Worm (Caenorhabditis elegans): ENCODE measurements around the gene Y7A5A.3.

The Y7A5A.3 gene

ce11 chrX:15784570-15784969 is at the start of gene Y7A5A.3:
Y7A5A.3 (minus strand) TSS chrX:15784670.
- TF ChIP-seq tab-1 (GFP tag; IDR thresholded peaks at IDR 0.05), result no peak
- TF ChIP-seq med-1 (GFP tag; optimal IDR thresholded peaks at IDR 0.05; ENCODE audit: insufficient read depth), result no peak
- TF ChIP-seq T22C8.4 (GFP tag; IDR thresholded peaks at IDR 0.05), result no peak
- no peak for TF ChIP-seq ztf-23 (GFP tag; IDR thresholded peaks at IDR 0.05)
- no peak for TF ChIP-seq cog-1 (tag; optimal IDR thresholded peaks at IDR 0.05)
- no peak for TF ChIP-seq klf-2 (GFP tag; conservative IDR thresholded peaks at IDR 0.05)
- no peak for TF ChIP-seq ref-1 (GFP tag; conservative IDR thresholded peaks at IDR 0.05)
- no peak for TF ChIP-seq ztf-29 (GFP tag; IDR thresholded peaks at IDR 0.05)
- TF ChIP-seq flt-1 (GFP tag; IDR thresholded peaks at IDR 0.05), result no peak

DNA sequence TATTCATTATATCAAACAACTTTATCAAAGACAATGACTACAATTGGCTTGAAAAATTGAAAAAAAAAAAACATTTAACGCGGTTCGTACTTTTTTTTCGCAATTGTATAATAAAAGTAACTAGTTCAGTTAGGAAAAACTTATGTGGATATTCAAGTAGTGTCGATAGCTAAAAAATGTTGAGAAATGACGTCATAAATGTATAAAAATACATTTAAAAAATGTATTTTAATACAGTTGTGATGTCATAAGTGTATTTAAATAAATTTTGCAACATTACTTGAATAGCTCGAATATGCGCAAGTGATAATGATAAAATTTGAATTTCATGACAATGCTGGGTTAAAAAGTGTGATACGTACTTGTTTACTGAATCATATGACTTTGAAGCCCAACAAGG is 47.1 kb upstream of the Y7A5A.3 start:
- TF ChIP-seq ztf-29 (GFP tag; IDR thresholded peaks at IDR 0.05) (no peak), klf-2 (GFP tag; conservative IDR thresholded peaks at IDR 0.05) (no peak), cog-1 (tag; optimal IDR thresholded peaks at IDR 0.05) (no peak), ref-1 (GFP tag; conservative IDR thresholded peaks at IDR 0.05) (no peak), ztf-23 (GFP tag; IDR thresholded peaks at IDR 0.05) (no peak), flt-1 (GFP tag; IDR thresholded peaks at IDR 0.05) (no peak), tab-1 (GFP tag; IDR thresholded peaks at IDR 0.05) (no peak), T22C8.4 (GFP tag; IDR thresholded peaks at IDR 0.05) (no peak), med-1 (GFP tag; optimal IDR thresholded peaks at IDR 0.05; ENCODE audit: insufficient read depth) (no peak)

DNA sequence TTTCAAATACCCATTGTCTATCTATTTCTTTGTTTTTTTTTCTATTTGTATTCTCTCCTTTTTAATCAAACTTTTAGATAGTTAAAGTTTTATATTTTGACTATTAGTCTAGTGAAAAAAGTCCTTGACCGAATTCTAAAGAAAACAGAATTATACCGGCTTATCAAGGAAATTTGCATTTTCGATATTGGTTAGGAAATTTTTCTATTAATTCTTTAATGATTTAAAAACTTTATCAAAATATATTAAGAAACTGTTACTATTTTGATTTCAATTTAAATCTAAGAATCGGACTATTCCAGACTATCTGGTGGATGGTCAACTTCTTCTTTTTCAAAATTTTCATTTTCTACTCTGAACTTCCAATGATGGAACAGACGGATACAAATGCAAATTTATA is 43.6 kb upstream of the Y7A5A.3 start, which contains the start of gene Y7A5A.20:
Gene Y7A5A.20 (plus strand): TSS at position 301 of the 400 bp plus-strand sequence.
- TF ChIP-seq T22C8.4 (GFP tag; IDR thresholded peaks at IDR 0.05) (no peak), klf-2 (GFP tag; conservative IDR thresholded peaks at IDR 0.05) (no peak), ref-1 (GFP tag; conservative IDR thresholded peaks at IDR 0.05) (no peak), ztf-23 (GFP tag; IDR thresholded peaks at IDR 0.05) (no peak), ztf-29 (GFP tag; IDR thresholded peaks at IDR 0.05) (no peak), med-1 (GFP tag; optimal IDR thresholded peaks at IDR 0.05; ENCODE audit: insufficient read depth) (no peak), cog-1 (tag; optimal IDR thresholded peaks at IDR 0.05) (no peak), tab-1 (GFP tag; IDR thresholded peaks at IDR 0.05) (no peak), flt-1 (GFP tag; IDR thresholded peaks at IDR 0.05) (no peak)

DNA sequence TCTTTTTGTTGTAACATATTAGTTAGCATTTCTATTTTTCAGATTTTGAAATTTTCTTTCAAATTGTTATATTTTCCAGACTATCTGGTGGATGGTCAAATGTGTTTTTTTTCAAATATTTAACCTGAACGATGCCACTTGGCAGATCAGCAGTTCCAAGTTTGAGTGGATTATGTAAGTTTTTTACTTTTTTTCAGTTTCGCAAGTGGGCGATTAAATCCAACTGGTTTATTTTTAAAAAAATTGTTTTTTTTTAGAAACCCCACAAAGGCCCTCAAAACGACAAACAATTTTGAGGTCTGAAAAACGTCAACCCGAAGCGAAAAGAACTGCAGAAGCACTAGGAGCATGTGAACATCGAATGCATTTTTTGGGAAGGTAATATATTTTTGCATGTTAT is 42.4 kb upstream of the Y7A5A.3 start, which contains the start of gene Y7A5A.9:
Gene Y7A5A.9 (plus strand): TSS at position 301 of the 400 bp plus-strand sequence.
- TF ChIP-seq cog-1 (tag; optimal IDR thresholded peaks at IDR 0.05) (no peak), ztf-29 (GFP tag; IDR thresholded peaks at IDR 0.05) (no peak), ztf-23 (GFP tag; IDR thresholded peaks at IDR 0.05) (no peak), klf-2 (GFP tag; conservative IDR thresholded peaks at IDR 0.05) (no peak), tab-1 (GFP tag; IDR thresholded peaks at IDR 0.05) (no peak), med-1 (GFP tag; optimal IDR thresholded peaks at IDR 0.05; ENCODE audit: insufficient read depth) (no peak), flt-1 (GFP tag; IDR thresholded peaks at IDR 0.05) (no peak), ref-1 (GFP tag; conservative IDR thresholded peaks at IDR 0.05) (no peak), T22C8.4 (GFP tag; IDR thresholded peaks at IDR 0.05) (no peak)

DNA sequence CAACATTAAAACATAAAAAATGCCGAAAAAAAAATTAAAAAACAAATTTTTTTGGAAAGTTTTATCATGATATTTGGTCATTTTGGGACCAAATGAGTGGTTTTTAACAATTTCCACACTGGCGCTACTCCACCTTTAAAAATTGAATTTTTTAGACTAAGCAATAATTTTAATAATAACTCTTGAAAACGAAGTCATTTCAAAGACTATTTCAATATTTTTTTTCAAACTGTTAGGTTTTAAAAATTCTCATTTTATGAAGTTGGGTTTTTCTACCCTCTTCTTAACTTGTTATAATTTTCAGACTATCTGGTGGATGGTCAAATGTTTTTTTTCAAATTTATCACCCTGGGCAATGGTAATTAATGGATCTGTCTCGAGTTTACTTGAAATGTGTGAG is 37.7 kb upstream of the Y7A5A.3 start, which contains the start of gene Y7A5A.8:
Gene Y7A5A.8 (plus strand): TSS at position 301 of the 400 bp plus-strand sequence.
- no peak for TF ChIP-seq ztf-29 (GFP tag; IDR thresholded peaks at IDR 0.05)
- TF ChIP-seq flt-1 (GFP tag; IDR thresholded peaks at IDR 0.05), result no peak
- no peak for TF ChIP-seq tab-1 (GFP tag; IDR thresholded peaks at IDR 0.05)
- no peak for TF ChIP-seq ztf-23 (GFP tag; IDR thresholded peaks at IDR 0.05)
- TF ChIP-seq klf-2 (GFP tag; conservative IDR thresholded peaks at IDR 0.05), result no peak
- TF ChIP-seq cog-1 (tag; optimal IDR thresholded peaks at IDR 0.05), result no peak
- no peak for TF ChIP-seq T22C8.4 (GFP tag; IDR thresholded peaks at IDR 0.05)
- TF ChIP-seq ref-1 (GFP tag; conservative IDR thresholded peaks at IDR 0.05), result no peak
- TF ChIP-seq med-1 (GFP tag; optimal IDR thresholded peaks at IDR 0.05; ENCODE audit: insufficient read depth), result no peak

- TF ChIP-seq ref-1 (GFP tag; conservative IDR thresholded peaks at IDR 0.05), result no peak
- no peak for TF ChIP-seq ztf-23 (GFP tag; IDR thresholded peaks at IDR 0.05)
- no peak for TF ChIP-seq T22C8.4 (GFP tag; IDR thresholded peaks at IDR 0.05)
- TF ChIP-seq tab-1 (GFP tag; IDR thresholded peaks at IDR 0.05), result no peak
- TF ChIP-seq flt-1 (GFP tag; IDR thresholded peaks at IDR 0.05), result no peak
- TF ChIP-seq klf-2 (GFP tag; conservative IDR thresholded peaks at IDR 0.05), result no peak
Measured at ce11 chrX:15814548-15814947, 30.1 kb upstream of the Y7A5A.3 start.

DNA sequence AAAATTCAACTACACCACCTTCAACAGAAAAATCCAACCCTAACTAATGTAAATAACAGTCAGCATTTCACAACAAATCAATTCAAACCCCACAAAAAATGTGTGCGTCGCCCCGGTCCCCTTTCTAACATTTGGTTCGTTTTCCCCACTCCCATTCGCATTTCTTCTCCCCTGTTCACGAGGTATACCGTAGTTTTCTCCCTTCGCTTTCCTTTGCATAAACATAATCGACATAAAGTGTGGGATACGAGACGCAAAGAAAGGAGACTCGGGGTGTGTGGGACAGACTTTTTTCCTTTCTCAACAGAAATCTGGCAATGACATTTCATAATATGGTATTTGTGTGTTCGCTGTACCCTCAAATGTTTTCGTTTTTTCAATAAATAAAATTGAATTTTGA is 26.9 kb upstream of the Y7A5A.3 start:
- TF ChIP-seq klf-2 (GFP tag; conservative IDR thresholded peaks at IDR 0.05) (no peak), ztf-29 (GFP tag; IDR thresholded peaks at IDR 0.05) (no peak), ztf-23 (GFP tag; IDR thresholded peaks at IDR 0.05) (no peak), cog-1 (tag; optimal IDR thresholded peaks at IDR 0.05) (no peak), med-1 (GFP tag; optimal IDR thresholded peaks at IDR 0.05; ENCODE audit: insufficient read depth) (no peak), ref-1 (GFP tag; conservative IDR thresholded peaks at IDR 0.05) (no peak), T22C8.4 (GFP tag; IDR thresholded peaks at IDR 0.05) (no peak), flt-1 (GFP tag; IDR thresholded peaks at IDR 0.05) (no peak), tab-1 (GFP tag; IDR thresholded peaks at IDR 0.05) (no peak)

DNA sequence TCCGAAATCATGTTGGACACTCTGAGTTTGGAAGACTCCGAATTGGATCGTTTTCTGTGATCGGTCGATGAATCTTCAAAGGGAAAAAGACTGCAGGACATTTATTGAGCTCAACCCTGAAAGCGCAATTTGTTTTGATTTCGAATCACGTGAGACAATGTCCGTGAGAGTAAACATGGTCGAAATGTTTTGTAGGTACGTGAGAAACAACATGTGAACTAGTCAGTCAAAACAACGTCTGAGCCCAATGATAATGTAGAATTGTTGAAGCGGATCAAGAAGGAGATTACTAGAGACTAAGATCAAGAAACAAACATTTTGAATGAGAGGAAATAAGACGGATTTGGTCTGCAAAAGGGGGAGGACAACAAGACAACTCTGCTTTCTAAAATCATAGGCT is 19.6 kb upstream of the Y7A5A.3 start, which contains the start of gene Y7A5A.7:
Gene Y7A5A.7 (minus strand): TSS at position 101 of the 400 bp plus-strand sequence.
- TF ChIP-seq ref-1 (GFP tag; conservative IDR thresholded peaks at IDR 0.05) (no peak), cog-1 (tag; optimal IDR thresholded peaks at IDR 0.05) (no peak), med-1 (GFP tag; optimal IDR thresholded peaks at IDR 0.05; ENCODE audit: insufficient read depth) (no peak), T22C8.4 (GFP tag; IDR thresholded peaks at IDR 0.05) (no peak), ztf-23 (GFP tag; IDR thresholded peaks at IDR 0.05) (no peak), ztf-29 (GFP tag; IDR thresholded peaks at IDR 0.05) (no peak), flt-1 (GFP tag; IDR thresholded peaks at IDR 0.05) (no peak), klf-2 (GFP tag; conservative IDR thresholded peaks at IDR 0.05) (no peak)

DNA sequence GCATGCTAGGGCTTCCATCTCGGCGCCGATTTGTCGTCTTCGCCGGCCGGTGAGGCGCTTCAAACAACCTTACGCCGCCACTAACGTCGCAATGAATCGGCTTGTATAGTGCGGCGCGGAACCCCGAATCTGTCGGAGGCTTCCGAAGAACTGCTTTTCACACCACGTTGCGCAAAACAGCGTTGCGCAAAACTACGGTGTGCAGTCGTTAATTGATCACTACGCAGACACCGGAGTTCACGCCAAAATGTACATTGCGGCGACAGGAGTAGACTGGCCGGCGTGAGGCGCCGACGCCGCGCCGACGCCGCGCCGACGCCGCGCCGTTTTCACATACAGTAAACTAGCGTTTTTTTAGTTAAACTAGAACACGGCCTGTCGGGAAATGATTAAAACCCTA is 17.4 kb upstream of the Y7A5A.3 start:
- TF ChIP-seq ref-1 (GFP tag; conservative IDR thresholded peaks at IDR 0.05) (no peak), tab-1 (GFP tag; IDR thresholded peaks at IDR 0.05) (no peak)

- TF ChIP-seq med-1 (GFP tag; optimal IDR thresholded peaks at IDR 0.05; ENCODE audit: insufficient read depth), result no peak
- TF ChIP-seq tab-1 (GFP tag; IDR thresholded peaks at IDR 0.05), result no peak
- no peak for TF ChIP-seq klf-2 (GFP tag; conservative IDR thresholded peaks at IDR 0.05)
- TF ChIP-seq ztf-29 (GFP tag; IDR thresholded peaks at IDR 0.05), result no peak
- TF ChIP-seq flt-1 (GFP tag; IDR thresholded peaks at IDR 0.05), result no peak
- no peak for TF ChIP-seq ztf-23 (GFP tag; IDR thresholded peaks at IDR 0.05)
- no peak for TF ChIP-seq T22C8.4 (GFP tag; IDR thresholded peaks at IDR 0.05)
- TF ChIP-seq ref-1 (GFP tag; conservative IDR thresholded peaks at IDR 0.05), result no peak
Measured at ce11 chrX:15799595-15799994, 15.1 kb upstream of the Y7A5A.3 start, which contains the start of gene Y7A5A.6. Y7A5A.6 (minus strand) TSS chrX:15799695.
